Worm (Caenorhabditis elegans) whole organism, L4 larva: ENCODE measurements around the gene M106.7.

ENCODE experiments used
- D1046.2 ChIP-seq: fragments of 200-800 bp; sonication (Bioruptor generic); IDR thresholded peaks from 2 replicates; pipeline ENCODE4 v1.3.6; 2022; ENCODE audit warnings: missing genetic modification characterization, missing compliant biosample characterization
- F10B5.3 ChIP-seq: sonication (generic microtip); optimal IDR thresholded peaks from 2 replicates; lab custom pipeline; 2016; ENCODE audit warnings: mild to moderate bottlenecking, missing genetic modification characterization, missing compliant biosample characterization
- F44E2.7 ChIP-seq: fragments of 200-800 bp; sonication (Bioruptor generic); IDR thresholded peaks from 2 replicates; pipeline ENCODE4 v2.1.2; 2022; ENCODE audit warnings: missing genetic modification characterization, missing compliant biosample characterization
- F49E8.2 ChIP-seq: sonication (generic microtip); optimal IDR thresholded peaks from 2 replicates; lab custom pipeline; 2016; ENCODE audit warnings: missing compliant biosample characterization, mild to moderate bottlenecking, missing genetic modification characterization, borderline replicate concordance
- R02D3.7 ChIP-seq: fragments of 150-350 bp; sonication (generic microtip); optimal IDR thresholded peaks from 3 replicates; lab custom pipeline; 2014; ENCODE audit warnings: missing biosample characterization, missing genetic modification characterization
- T20F7.1 ChIP-seq: fragments of 200-800 bp; sonication (Bioruptor generic); optimal IDR thresholded peaks from 2 replicates; lab custom pipeline; 2018; ENCODE audit warnings: mild to moderate bottlenecking, missing genetic modification characterization, missing compliant biosample characterization
- Y48G9A.11 ChIP-seq: fragments of 200-800 bp; sonication (Bioruptor generic); IDR thresholded peaks from 2 replicates; pipeline ENCODE4 v1.3.6; 2022; ENCODE audit warnings: missing genetic modification reagents, missing genetic modification characterization, missing compliant biosample characterization
- ZK546.5 ChIP-seq, 2 experiments: sonication (generic microtip); optimal IDR thresholded peaks; 2 replicates each; lab custom pipeline; 2017; ENCODE audit warnings: missing biosample characterization in 2 of 2, missing genetic modification characterization in 2 of 2
- aha-1 ChIP-seq: fragments of 150-350 bp; peaks from one replicate; lab custom pipeline; 2014; ENCODE audit warnings: missing biosample characterization, missing genetic modification characterization
- attf-4 ChIP-seq: sonication (generic microtip); optimal IDR thresholded peaks from 3 replicates; lab custom pipeline; 2017; ENCODE audit warnings: missing biosample characterization, missing genetic modification characterization
- ceh-20 ChIP-seq: fragments of 200-800 bp; sonication (Bioruptor generic); IDR thresholded peaks from 2 replicates; pipeline ENCODE4 v1.3.6; 2022; ENCODE audit warnings: missing genetic modification reagents, missing genetic modification characterization, missing compliant biosample characterization
- ceh-28 ChIP-seq: fragments of 150-350 bp; optimal IDR thresholded peaks from 2 replicates; lab custom pipeline; 2014; ENCODE audit warnings: missing biosample characterization, missing genetic modification reagents, missing genetic modification characterization
- cey-2 ChIP-seq: sonication (generic microtip); optimal IDR thresholded peaks from 3 replicates; lab custom pipeline; 2017; ENCODE audit warnings: missing genetic modification characterization, mild to moderate bottlenecking, missing compliant biosample characterization, antibody characterized with exemption, borderline replicate concordance; ENCODE audit not compliant: insufficient read depth
- ctbp-1 ChIP-seq: fragments of 200-800 bp; sonication (Bioruptor generic); IDR thresholded peaks from 2 replicates; pipeline ENCODE4 v1.3.6; 2022; ENCODE audit warnings: missing genetic modification reagents, missing genetic modification characterization, missing compliant biosample characterization
- daf-12 ChIP-seq: fragments of 150-350 bp; optimal IDR thresholded peaks from 2 replicates; lab custom pipeline; 2014; ENCODE audit warnings: missing biosample characterization, missing genetic modification reagents, missing genetic modification characterization
- daf-16 ChIP-seq, 3 experiments: sonication (generic microtip); optimal IDR thresholded peaks; 2 replicates each; lab custom pipeline; 2016 to 2017; ENCODE audit warnings: missing genetic modification characterization in 3 of 3, missing genetic modification reagents in 3 of 3, mild to moderate bottlenecking in 2 of 3, missing compliant biosample characterization in 2 of 3, missing biosample characterization in 1 of 3, moderate library complexity in 1 of 3
- daf-8 ChIP-seq: fragments of 200-800 bp; sonication (Bioruptor generic); IDR thresholded peaks from 2 replicates; pipeline ENCODE4 v1.3.6; 2022; ENCODE audit warnings: missing genetic modification characterization, missing compliant biosample characterization
- duxl-1 ChIP-seq: sonication (generic microtip); optimal IDR thresholded peaks from 2 replicates; lab custom pipeline; 2016; ENCODE audit warnings: mild to moderate bottlenecking, missing genetic modification characterization, moderate library complexity, missing compliant biosample characterization; ENCODE audit not compliant: poor library complexity
- dve-1 ChIP-seq: sonication (generic microtip); optimal IDR thresholded peaks from 2 replicates; lab custom pipeline; 2017; ENCODE audit warnings: antibody characterized with exemption, mild to moderate bottlenecking, missing genetic modification characterization, missing compliant biosample characterization; ENCODE audit not compliant: insufficient read depth
- egl-43 ChIP-seq: fragments of 200-800 bp; sonication (Bioruptor generic); IDR thresholded peaks from 2 replicates; pipeline ENCODE4 v1.3.6; 2022; ENCODE audit warnings: missing genetic modification reagents, missing genetic modification characterization, missing compliant biosample characterization
- fkh-10 ChIP-seq: fragments of 150-350 bp; optimal IDR thresholded peaks from 2 replicates; lab custom pipeline; 2014; ENCODE audit warnings: missing biosample characterization, missing genetic modification reagents, missing genetic modification characterization
- hmg-1.1 ChIP-seq: fragments of 200-800 bp; sonication (Bioruptor generic); IDR thresholded peaks from 2 replicates; pipeline ENCODE4 v1.3.6; 2022; ENCODE audit warnings: missing genetic modification reagents, missing genetic modification characterization, missing compliant biosample characterization
- jun-1 ChIP-seq: fragments of 150-350 bp; optimal IDR thresholded peaks from 2 replicates; lab custom pipeline; 2014; ENCODE audit warnings: missing biosample characterization, missing genetic modification reagents, missing genetic modification characterization
- lim-7 ChIP-seq: fragments of 200-800 bp; sonication (Bioruptor generic); IDR thresholded peaks from 2 replicates; pipeline ENCODE4 v1.3.6; 2022; ENCODE audit warnings: missing genetic modification characterization, missing compliant biosample characterization
- lin-13 ChIP-seq: fragments of 150-350 bp; optimal IDR thresholded peaks from 2 replicates; lab custom pipeline; 2014; ENCODE audit warnings: missing biosample characterization, missing genetic modification reagents, missing genetic modification characterization
- lin-39 ChIP-seq: fragments of 150-350 bp; optimal IDR thresholded peaks from 2 replicates; lab custom pipeline; 2014; ENCODE audit warnings: missing biosample characterization, missing genetic modification reagents, missing genetic modification characterization
- madf-9 ChIP-seq: fragments of 200-800 bp; sonication (Bioruptor generic); conservative IDR thresholded peaks from 2 replicates; pipeline ENCODE4 v1.3.6; 2022; ENCODE audit warnings: missing genetic modification reagents, missing genetic modification characterization, missing compliant biosample characterization
- mdl-1 ChIP-seq, 2 experiments: fragments of 150-350 bp in 1 of 2; sonication (generic microtip) in 1 of 2; optimal IDR thresholded peaks; 2 replicates each; lab custom pipeline; 2014 to 2017; ENCODE audit warnings: missing biosample characterization in 2 of 2, missing genetic modification characterization in 2 of 2
- mes-2 ChIP-seq: sonication (generic microtip); optimal IDR thresholded peaks from 2 replicates; lab custom pipeline; 2016; ENCODE audit warnings: missing genotype, mild to moderate bottlenecking, missing genetic modification characterization, missing compliant biosample characterization; ENCODE audit not compliant: poor library complexity, severe bottlenecking
- mxl-3 ChIP-seq: fragments of 200-800 bp; sonication (Bioruptor generic); optimal IDR thresholded peaks from 2 replicates; lab custom pipeline; 2018; ENCODE audit warnings: mild to moderate bottlenecking, missing genetic modification characterization, missing compliant biosample characterization
- nhr-11 ChIP-seq: fragments of 150-350 bp; optimal IDR thresholded peaks from 2 replicates; lab custom pipeline; 2014; ENCODE audit warnings: missing biosample characterization, missing genetic modification characterization
- nhr-111 ChIP-seq: fragments of 200-800 bp; sonication (Bioruptor generic); optimal IDR thresholded peaks from 2 replicates; lab custom pipeline; 2018; ENCODE audit warnings: mild to moderate bottlenecking, missing genetic modification characterization, missing compliant biosample characterization
- nhr-25 ChIP-seq: sonication (generic microtip); optimal IDR thresholded peaks from 2 replicates; lab custom pipeline; 2017; ENCODE audit warnings: missing genetic modification characterization, mild to moderate bottlenecking, missing compliant biosample characterization, antibody characterized with exemption, moderate library complexity, borderline replicate concordance; ENCODE audit not compliant: insufficient read depth
- nhr-42 ChIP-seq: fragments of 200-800 bp; sonication (Bioruptor generic); IDR thresholded peaks from 2 replicates; pipeline ENCODE4 v1.3.6; 2022; ENCODE audit warnings: missing genetic modification characterization, missing compliant biosample characterization
- nhr-6 ChIP-seq: fragments of 150-350 bp; optimal IDR thresholded peaks from 2 replicates; lab custom pipeline; 2014; ENCODE audit warnings: missing biosample characterization, missing genetic modification characterization
- nhr-76 ChIP-seq: fragments of 150-350 bp; optimal IDR thresholded peaks from 2 replicates; lab custom pipeline; 2014; ENCODE audit warnings: missing biosample characterization, missing genetic modification characterization
- nhr-77 ChIP-seq: fragments of 150-350 bp; optimal IDR thresholded peaks from 2 replicates; lab custom pipeline; 2014; ENCODE audit warnings: missing biosample characterization, missing genetic modification characterization
- pha-4 ChIP-seq, 2 experiments: fragments of 150-350 bp in 1 of 2; fragments of 200-800 bp in 1 of 2; sonication (Bioruptor generic) in 1 of 2; IDR thresholded peaks in 1 of 2; optimal IDR thresholded peaks in 1 of 2; 2 replicates each; pipeline versions ENCODE4 v1.3.6 to Lab custom; 2014 to 2022; ENCODE audit warnings: missing genetic modification characterization in 2 of 2, missing genetic modification reagents in 2 of 2, missing biosample characterization in 1 of 2, missing compliant biosample characterization in 1 of 2
- pqm-1 ChIP-seq: sonication (generic microtip); optimal IDR thresholded peaks from 2 replicates; lab custom pipeline; 2017; ENCODE audit warnings: missing biosample characterization, missing genetic modification characterization
- saeg-2 ChIP-seq: fragments of 200-800 bp; sonication (Bioruptor generic); IDR thresholded peaks from 2 replicates; pipeline ENCODE4 v1.3.6; 2022; ENCODE audit warnings: missing genetic modification reagents, missing genetic modification characterization, missing compliant biosample characterization
- set-16 ChIP-seq: fragments of 200-800 bp; sonication (Bioruptor generic); IDR thresholded peaks from 2 replicates; pipeline ENCODE4 v1.3.6; 2022; ENCODE audit warnings: missing genetic modification reagents, missing genetic modification characterization, missing compliant biosample characterization
- skn-1 ChIP-seq: fragments of 150-350 bp; optimal IDR thresholded peaks from 2 replicates; lab custom pipeline; 2014; ENCODE audit warnings: missing biosample characterization, missing genetic modification characterization
- snpc-4 ChIP-seq: fragments of 150-350 bp; optimal IDR thresholded peaks from 2 replicates; lab custom pipeline; 2014; ENCODE audit warnings: missing biosample characterization, missing genetic modification characterization
- spr-3 ChIP-seq: fragments of 200-800 bp; sonication (Bioruptor generic); optimal IDR thresholded peaks from 2 replicates; lab custom pipeline; 2018; ENCODE audit warnings: mild to moderate bottlenecking, missing genetic modification characterization, missing compliant biosample characterization
- zfp-3 ChIP-seq: fragments of 200-800 bp; sonication (Bioruptor generic); conservative IDR thresholded peaks from 2 replicates; pipeline ENCODE4 v1.3.6; 2022; ENCODE audit warnings: missing genetic modification reagents, missing genetic modification characterization, missing compliant biosample characterization
- zip-11 ChIP-seq: fragments of 200-800 bp; sonication (Bioruptor generic); IDR thresholded peaks from 2 replicates; pipeline ENCODE4 v1.3.6; 2022; ENCODE audit warnings: missing genetic modification characterization, missing compliant biosample characterization
- zip-2 ChIP-seq: fragments of 150-350 bp; optimal IDR thresholded peaks from 2 replicates; lab custom pipeline; 2014; ENCODE audit warnings: missing biosample characterization, missing genetic modification characterization
- ztf-11 ChIP-seq: fragments of 150-350 bp; optimal IDR thresholded peaks from 2 replicates; lab custom pipeline; 2014; ENCODE audit warnings: missing biosample characterization, missing genetic modification characterization
- ztf-7 ChIP-seq: fragments of 150-350 bp; optimal IDR thresholded peaks from 2 replicates; lab custom pipeline; 2014; ENCODE audit warnings: missing biosample characterization, missing genetic modification characterization

The M106.7 gene

DNA sequence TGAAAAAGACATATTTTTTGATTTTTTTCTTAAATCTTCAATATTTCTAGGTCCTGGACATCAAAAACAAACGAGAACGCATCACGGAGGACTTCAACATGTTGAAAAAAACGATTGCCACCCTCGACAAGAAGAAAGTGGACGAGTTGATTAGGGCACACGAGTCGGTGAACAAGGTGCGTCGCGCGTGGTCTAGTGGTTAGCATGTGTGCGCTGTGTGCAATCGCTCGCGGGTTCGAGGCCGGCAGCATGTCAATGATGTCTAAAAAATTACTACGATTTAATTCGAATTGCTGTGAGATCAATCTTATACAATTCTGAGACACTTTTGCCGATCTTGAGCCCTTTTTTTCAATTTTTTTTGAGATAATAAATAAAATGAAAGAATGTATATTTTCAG lies 16.9 kb downstream of the M106.7 start (continued):
- no peak for TF ChIP-seq nhr-76
- TF ChIP-seq daf-16 (GFP tag; optimal IDR thresholded peaks at IDR 0.05; lab: Kevin White, UChicago), result peak; percentile 64 to 83
- peak; percentile 68 for TF ChIP-seq daf-16 (tag; optimal IDR thresholded peaks at IDR 0.05; lab: Kevin White, UChicago)
- TF ChIP-seq ztf-7 (tag; lab: Kevin White, UChicago), result peak; percentile 69
- peak; percentile 79; the same call in 1 of the 2 replicates for TF ChIP-seq F44E2.7 (GFP tag; lab: Robert Waterston, UW)
- TF ChIP-seq nhr-111 (GFP tag; lab: Kevin White, UChicago), result peak; percentile 73
- TF ChIP-seq F49E8.2 (tag; lab: Kevin White, UChicago), result peak; percentile 79
- TF ChIP-seq snpc-4 (tag; lab: Kevin White, UChicago), result no peak
- no peak for TF ChIP-seq daf-8 (GFP tag; lab: Robert Waterston, UW)
- peak; percentile 88 for TF ChIP-seq ctbp-1 (GFP tag; lab: Robert Waterston, UW)
- peak; percentile 94 for TF ChIP-seq hmg-1.1 (GFP tag; lab: Robert Waterston, UW)
- peak; percentile 59 for TF ChIP-seq nhr-11 (tag; lab: Kevin White, UChicago)
- TF ChIP-seq T20F7.1 (GFP tag; lab: Kevin White, UChicago), result peak; percentile 74
- peak; percentile 91 for TF ChIP-seq duxl-1 (tag; lab: Kevin White, UChicago)
- TF ChIP-seq mdl-1 (tag; optimal IDR thresholded peaks at IDR 0.05; lab: Kevin White, UChicago), result peak; percentile 30 to 71
- peak; percentile 98 for TF ChIP-seq aha-1 (tag; lab: Kevin White, UChicago)
- peak; percentile 94 for TF ChIP-seq egl-43 (GFP tag; lab: Robert Waterston, UW)
- peak; percentile 75 for TF ChIP-seq ceh-20
- peak; percentile 42 for TF ChIP-seq zip-2 (tag; lab: Kevin White, UChicago)
- peak; percentile 62 for TF ChIP-seq nhr-25 (tag; lab: Kevin White, UChicago)
- no peak for TF ChIP-seq ZK546.5 (tag; optimal IDR thresholded peaks at IDR 0.05; lab: Kevin White, UChicago)
- peak; percentile 91 for TF ChIP-seq mes-2 (tag; lab: Kevin White, UChicago)
- peak; percentile 77 for TF ChIP-seq spr-3 (GFP tag; lab: Kevin White, UChicago)
- peak; percentile 6 for TF ChIP-seq pqm-1 (tag; lab: Kevin White, UChicago)
- no peak for TF ChIP-seq attf-4 (tag; lab: Kevin White, UChicago)
- TF ChIP-seq skn-1, result no peak
- no peak for TF ChIP-seq jun-1 (tag; lab: Kevin White, UChicago)
- TF ChIP-seq nhr-6, result peak; percentile 69
- TF ChIP-seq Y48G9A.11 (GFP tag; lab: Robert Waterston, UW), result peak; percentile 87
- peak; percentile 45; the same call in 1 of the 2 replicates for TF ChIP-seq set-16 (GFP tag; lab: Robert Waterston, UW)
- peak; percentile 92 for TF ChIP-seq D1046.2 (GFP tag; lab: Robert Waterston, UW)
- TF ChIP-seq lin-39 (tag; lab: Kevin White, UChicago), result no peak
- 0 out of 2 replicates have a peak, but pooled peaks have one; percentile 50 for TF ChIP-seq zip-11 (GFP tag; lab: Robert Waterston, UW)
- TF ChIP-seq cey-2 (tag; lab: Kevin White, UChicago), result no peak
- no peak for TF ChIP-seq ceh-28 (tag; lab: Kevin White, UChicago)
- peak; percentile 18 for TF ChIP-seq R02D3.7 (tag; lab: Kevin White, UChicago)
- TF ChIP-seq lim-7 (GFP tag; lab: Robert Waterston, UW), result peak; percentile 89
- peak; percentile 41 for TF ChIP-seq fkh-10
- TF ChIP-seq, all 104 proteins: peak for 83

- TF ChIP-seq saeg-2 (no peak), nhr-77 (no peak), lin-13 (GFP tag; lab: Kevin White, UChicago) (no peak), zip-11 (GFP tag; lab: Robert Waterston, UW) (no peak), zfp-3 (GFP tag; lab: Robert Waterston, UW) (no peak), daf-12 (tag; lab: Kevin White, UChicago) (no peak), madf-9 (GFP tag; lab: Robert Waterston, UW) (no peak), ztf-11 (tag; lab: Kevin White, UChicago) (no peak), dve-1 (tag; lab: Kevin White, UChicago) (no peak), F10B5.3 (no peak), mxl-3 (GFP tag; lab: Kevin White, UChicago) (no peak), Y48G9A.11 (GFP tag; lab: Robert Waterston, UW) (no peak), pha-4 (GFP tag; IDR thresholded peaks at IDR 0.05; lab: Robert Waterston, UW) (no peak), pha-4 (tag; optimal IDR thresholded peaks at IDR 0.05; lab: Kevin White, UChicago) (no peak), nhr-42 (no peak)
Measured at ce11 chrII:10838550-10838949, 18.4 kb downstream of the M106.7 start.
